Fruit fly (Drosophila melanogaster): ENCODE measurements around the gene CG42502.

DNA sequence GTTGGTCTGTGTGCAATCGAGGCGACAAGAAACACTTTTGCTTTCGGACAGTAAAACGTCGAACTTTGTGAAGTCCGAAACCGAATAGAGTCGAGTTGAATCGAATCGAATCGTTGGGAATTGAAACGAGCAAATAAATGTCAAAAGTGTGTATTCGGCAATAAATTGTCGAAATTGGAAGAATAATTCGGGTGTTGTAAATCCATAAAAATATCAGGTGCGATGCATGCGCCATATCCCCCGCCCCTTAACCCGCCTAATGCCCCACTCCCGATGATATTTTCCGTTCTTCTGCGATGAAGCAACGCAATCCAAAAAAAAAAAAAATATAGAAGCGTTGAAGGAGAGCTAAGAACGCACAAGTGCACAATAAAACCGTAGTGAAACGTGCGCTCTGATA lies 22.1 kb downstream of the CG42502 start:
- TF ChIP-seq Elba2 (GFP tag; optimal IDR thresholded peaks at IDR 0.05) (no peak), CG12942 (GFP tag; optimal IDR thresholded peaks at IDR 0.05) (no peak), Camta (GFP tag; optimal IDR thresholded peaks at IDR 0.05) (no peak), dimm (GFP tag; IDR thresholded peaks at IDR 0.05) (no peak), fru (optimal IDR thresholded peaks at IDR 0.05) (no peak), otp (GFP tag; IDR thresholded peaks at IDR 0.05) (no peak), HmgD (GFP tag; optimal IDR thresholded peaks at IDR 0.05) (no peak)
